Worm (Caenorhabditis elegans) whole organism, L4 larva: ENCODE results near the gene ugt-66.

Experiments used
- F26F4.8 ChIP-seq: fragments of 200-800 bp; sonication (Bioruptor generic); conservative IDR thresholded peaks from 2 replicates; pipeline ENCODE4 v1.3.6; 2022; ENCODE audit warnings: missing genetic modification characterization, missing compliant biosample characterization
- R02D3.7 ChIP-seq: fragments of 150-350 bp; sonication (generic microtip); optimal IDR thresholded peaks from 3 replicates; lab custom pipeline; 2014; ENCODE audit warnings: missing biosample characterization, missing genetic modification characterization
- T20F7.1 ChIP-seq: fragments of 200-800 bp; sonication (Bioruptor generic); optimal IDR thresholded peaks from 2 replicates; lab custom pipeline; 2018; ENCODE audit warnings: mild to moderate bottlenecking, missing genetic modification characterization, missing compliant biosample characterization
- T26A8.4 ChIP-seq: fragments of 200-800 bp; sonication (Bioruptor generic); IDR thresholded peaks from 2 replicates; pipeline ENCODE4 v1.3.6; 2022; ENCODE audit warnings: missing genetic modification characterization, missing compliant biosample characterization
- Y48G9A.11 ChIP-seq: fragments of 200-800 bp; sonication (Bioruptor generic); IDR thresholded peaks from 2 replicates; pipeline ENCODE4 v1.3.6; 2022; ENCODE audit warnings: missing genetic modification reagents, missing genetic modification characterization, missing compliant biosample characterization
- Y5F2A.4 ChIP-seq: fragments of 200-800 bp; sonication (Bioruptor generic); optimal IDR thresholded peaks from 2 replicates; lab custom pipeline; 2018; ENCODE audit warnings: mild to moderate bottlenecking, missing genetic modification characterization, missing compliant biosample characterization
- ZK546.5 ChIP-seq, 2 experiments: sonication (generic microtip); optimal IDR thresholded peaks; 2 replicates each; lab custom pipeline; 2017; ENCODE audit warnings: missing biosample characterization in 2 of 2, missing genetic modification characterization in 2 of 2
- ama-1 ChIP-seq: fragments of 150-350 bp; optimal IDR thresholded peaks from 2 replicates; lab custom pipeline; 2014; ENCODE audit warnings: inconsistent platforms, mixed read lengths
- arid-1 ChIP-seq: fragments of 200-800 bp; sonication (Bioruptor generic); conservative IDR thresholded peaks from 2 replicates; pipeline ENCODE4 v1.3.6; 2022; ENCODE audit warnings: missing genetic modification reagents, missing genetic modification characterization, missing compliant biosample characterization
- attf-4 ChIP-seq: sonication (generic microtip); optimal IDR thresholded peaks from 3 replicates; lab custom pipeline; 2017; ENCODE audit warnings: missing biosample characterization, missing genetic modification characterization
- ceh-20 ChIP-seq: fragments of 200-800 bp; sonication (Bioruptor generic); IDR thresholded peaks from 2 replicates; pipeline ENCODE4 v1.3.6; 2022; ENCODE audit warnings: missing genetic modification reagents, missing genetic modification characterization, missing compliant biosample characterization
- cey-2 ChIP-seq: sonication (generic microtip); optimal IDR thresholded peaks from 3 replicates; lab custom pipeline; 2017; ENCODE audit warnings: missing genetic modification characterization, mild to moderate bottlenecking, missing compliant biosample characterization, antibody characterized with exemption, borderline replicate concordance; ENCODE audit not compliant: insufficient read depth
- ctbp-1 ChIP-seq: fragments of 200-800 bp; sonication (Bioruptor generic); IDR thresholded peaks from 2 replicates; pipeline ENCODE4 v1.3.6; 2022; ENCODE audit warnings: missing genetic modification reagents, missing genetic modification characterization, missing compliant biosample characterization
- daf-12 ChIP-seq: fragments of 150-350 bp; optimal IDR thresholded peaks from 2 replicates; lab custom pipeline; 2014; ENCODE audit warnings: missing biosample characterization, missing genetic modification reagents, missing genetic modification characterization
- daf-16 ChIP-seq, 3 experiments: sonication (generic microtip); optimal IDR thresholded peaks; 2 replicates each; lab custom pipeline; 2016 to 2017; ENCODE audit warnings: missing genetic modification characterization in 3 of 3, missing genetic modification reagents in 3 of 3, mild to moderate bottlenecking in 2 of 3, missing compliant biosample characterization in 2 of 3, missing biosample characterization in 1 of 3, moderate library complexity in 1 of 3
- daf-19 ChIP-seq: fragments of 200-800 bp; sonication (Bioruptor generic); conservative IDR thresholded peaks from 2 replicates; pipeline ENCODE4 v1.3.6; 2022; ENCODE audit warnings: missing genetic modification characterization, missing compliant biosample characterization
- dmd-8 ChIP-seq: fragments of 200-800 bp; sonication (Bioruptor generic); IDR thresholded peaks from 2 replicates; pipeline ENCODE4 v1.3.6; 2022; ENCODE audit warnings: missing genetic modification characterization, missing compliant biosample characterization
- dmd-9 ChIP-seq: fragments of 200-800 bp; sonication (Bioruptor generic); IDR thresholded peaks from 2 replicates; pipeline ENCODE4 v1.3.6; 2022; ENCODE audit warnings: missing genetic modification reagents, missing genetic modification characterization, missing compliant biosample characterization
- dve-1 ChIP-seq: sonication (generic microtip); optimal IDR thresholded peaks from 2 replicates; lab custom pipeline; 2017; ENCODE audit warnings: antibody characterized with exemption, mild to moderate bottlenecking, missing genetic modification characterization, missing compliant biosample characterization; ENCODE audit not compliant: insufficient read depth
- egl-27 ChIP-seq: sonication (generic microtip); optimal IDR thresholded peaks from 3 replicates; lab custom pipeline; 2017; ENCODE audit warnings: missing biosample characterization, missing genetic modification reagents, missing genetic modification characterization
- fos-1 ChIP-seq: fragments of 150-350 bp; optimal IDR thresholded peaks from 2 replicates; lab custom pipeline; 2014; ENCODE audit warnings: missing biosample characterization, missing genetic modification characterization
- hif-1 ChIP-seq, 2 experiments: sonication (generic microtip); optimal IDR thresholded peaks; 2 replicates each; lab custom pipeline; 2016 to 2017; ENCODE audit warnings: missing compliant biosample characterization in 2 of 2, missing genetic modification characterization in 2 of 2, missing genetic modification reagents in 2 of 2, missing genotype in 2 of 2, mild to moderate bottlenecking in 1 of 2
- jun-1 ChIP-seq: fragments of 150-350 bp; optimal IDR thresholded peaks from 2 replicates; lab custom pipeline; 2014; ENCODE audit warnings: missing biosample characterization, missing genetic modification reagents, missing genetic modification characterization
- lim-7 ChIP-seq: fragments of 200-800 bp; sonication (Bioruptor generic); IDR thresholded peaks from 2 replicates; pipeline ENCODE4 v1.3.6; 2022; ENCODE audit warnings: missing genetic modification characterization, missing compliant biosample characterization
- lin-13 ChIP-seq: fragments of 150-350 bp; optimal IDR thresholded peaks from 2 replicates; lab custom pipeline; 2014; ENCODE audit warnings: missing biosample characterization, missing genetic modification reagents, missing genetic modification characterization
- lin-29 ChIP-seq: fragments of 200-800 bp; sonication (Bioruptor generic); IDR thresholded peaks from 2 replicates; pipeline ENCODE4 v1.3.6; 2022; ENCODE audit warnings: missing genetic modification reagents, missing genetic modification characterization, missing compliant biosample characterization
- lin-38 ChIP-seq: fragments of 200-800 bp; sonication (Bioruptor generic); IDR thresholded peaks from 2 replicates; pipeline ENCODE4 v1.3.6; 2022; ENCODE audit warnings: missing genetic modification reagents, missing genetic modification characterization, missing compliant biosample characterization
- lin-39 ChIP-seq: fragments of 150-350 bp; optimal IDR thresholded peaks from 2 replicates; lab custom pipeline; 2014; ENCODE audit warnings: missing biosample characterization, missing genetic modification reagents, missing genetic modification characterization
- lsy-2 ChIP-seq, 2 experiments: fragments of 150-350 bp in 1 of 2; sonication (generic microtip) in 1 of 2; optimal IDR thresholded peaks; 2 replicates each; lab custom pipeline; 2014 to 2017; ENCODE audit warnings: missing biosample characterization in 2 of 2, missing genetic modification characterization in 2 of 2
- mdt-29 ChIP-seq: fragments of 200-800 bp; sonication (Bioruptor generic); IDR thresholded peaks from 2 replicates; pipeline ENCODE4 v1.3.6; 2022; ENCODE audit warnings: missing genetic modification reagents, missing genetic modification characterization, missing compliant biosample characterization
- mep-1 ChIP-seq: fragments of 150-350 bp; sonication (generic microtip); optimal IDR thresholded peaks from 3 replicates; lab custom pipeline; 2014; ENCODE audit warnings: missing biosample characterization, missing genetic modification characterization
- mxl-2 ChIP-seq: fragments of 200-800 bp; sonication (Bioruptor generic); conservative IDR thresholded peaks from 2 replicates; pipeline ENCODE4 v1.3.6; 2022; ENCODE audit warnings: missing genetic modification reagents, missing genetic modification characterization, missing compliant biosample characterization
- nhr-10 ChIP-seq: fragments of 150-350 bp; optimal IDR thresholded peaks from 2 replicates; lab custom pipeline; 2014; ENCODE audit warnings: missing biosample characterization, missing genetic modification characterization
- nhr-111 ChIP-seq: fragments of 200-800 bp; sonication (Bioruptor generic); optimal IDR thresholded peaks from 2 replicates; lab custom pipeline; 2018; ENCODE audit warnings: mild to moderate bottlenecking, missing genetic modification characterization, missing compliant biosample characterization
- nhr-237 ChIP-seq: sonication (generic microtip); optimal IDR thresholded peaks from 2 replicates; lab custom pipeline; 2017; ENCODE audit warnings: missing biosample characterization, missing genetic modification characterization
- nhr-41 ChIP-seq: fragments of 200-800 bp; sonication (Bioruptor generic); IDR thresholded peaks from 2 replicates; pipeline ENCODE4 v1.3.6; 2022; ENCODE audit warnings: missing genetic modification reagents, missing genetic modification characterization, missing compliant biosample characterization
- nhr-42 ChIP-seq: fragments of 200-800 bp; sonication (Bioruptor generic); IDR thresholded peaks from 2 replicates; pipeline ENCODE4 v1.3.6; 2022; ENCODE audit warnings: missing genetic modification characterization, missing compliant biosample characterization
- nhr-6 ChIP-seq: fragments of 150-350 bp; optimal IDR thresholded peaks from 2 replicates; lab custom pipeline; 2014; ENCODE audit warnings: missing biosample characterization, missing genetic modification characterization
- nhr-77 ChIP-seq: fragments of 150-350 bp; optimal IDR thresholded peaks from 2 replicates; lab custom pipeline; 2014; ENCODE audit warnings: missing biosample characterization, missing genetic modification characterization
- php-3 ChIP-seq: fragments of 200-800 bp; sonication (Bioruptor generic); IDR thresholded peaks from 2 replicates; pipeline ENCODE4 v1.3.6; 2022; ENCODE audit warnings: missing genetic modification reagents, missing genetic modification characterization, missing compliant biosample characterization
- pqm-1 ChIP-seq: sonication (generic microtip); optimal IDR thresholded peaks from 2 replicates; lab custom pipeline; 2017; ENCODE audit warnings: missing biosample characterization, missing genetic modification characterization
- saeg-2 ChIP-seq: fragments of 200-800 bp; sonication (Bioruptor generic); IDR thresholded peaks from 2 replicates; pipeline ENCODE4 v1.3.6; 2022; ENCODE audit warnings: missing genetic modification reagents, missing genetic modification characterization, missing compliant biosample characterization
- sdz-12 ChIP-seq: fragments of 200-800 bp; sonication (Bioruptor generic); optimal IDR thresholded peaks from 2 replicates; lab custom pipeline; 2018; ENCODE audit warnings: mild to moderate bottlenecking, missing genetic modification characterization, missing compliant biosample characterization
- snpc-1.2 ChIP-seq: fragments of 200-800 bp; sonication (Bioruptor generic); IDR thresholded peaks from 2 replicates; pipeline ENCODE4 v1.3.6; 2022; ENCODE audit warnings: missing genetic modification reagents, missing genetic modification characterization, missing compliant biosample characterization
- snpc-4 ChIP-seq: fragments of 150-350 bp; optimal IDR thresholded peaks from 2 replicates; lab custom pipeline; 2014; ENCODE audit warnings: missing biosample characterization, missing genetic modification characterization
- spr-3 ChIP-seq: fragments of 200-800 bp; sonication (Bioruptor generic); optimal IDR thresholded peaks from 2 replicates; lab custom pipeline; 2018; ENCODE audit warnings: mild to moderate bottlenecking, missing genetic modification characterization, missing compliant biosample characterization
- tag-97 ChIP-seq: fragments of 200-800 bp; sonication (Bioruptor generic); IDR thresholded peaks from 2 replicates; pipeline ENCODE4 v1.3.6; 2022; ENCODE audit warnings: missing genetic modification characterization, missing compliant biosample characterization
- unc-130 ChIP-seq: sonication (generic microtip); optimal IDR thresholded peaks from 2 replicates; lab custom pipeline; 2016; ENCODE audit warnings: missing genetic modification reagents, missing genetic modification characterization, missing compliant biosample characterization
- unc-62 ChIP-seq, 3 experiments: fragments of 150-350 bp in 1 of 3; sonication (generic microtip); optimal IDR thresholded peaks in 2 of 3; peaks in 1 of 3; 1 replicate in 1 of 3; 2 replicates in 2 of 3; lab custom pipeline; 2014 to 2017; ENCODE audit warnings: missing biosample characterization in 3 of 3, missing genetic modification characterization in 3 of 3, missing genetic modification reagents in 3 of 3, missing genotype in 1 of 3
- vab-7 ChIP-seq: fragments of 200-800 bp; sonication (Bioruptor generic); IDR thresholded peaks from 2 replicates; pipeline ENCODE4 v1.3.6; 2022; ENCODE audit warnings: missing genetic modification reagents, missing genetic modification characterization, missing compliant biosample characterization

ugt-66 gene

DNA sequence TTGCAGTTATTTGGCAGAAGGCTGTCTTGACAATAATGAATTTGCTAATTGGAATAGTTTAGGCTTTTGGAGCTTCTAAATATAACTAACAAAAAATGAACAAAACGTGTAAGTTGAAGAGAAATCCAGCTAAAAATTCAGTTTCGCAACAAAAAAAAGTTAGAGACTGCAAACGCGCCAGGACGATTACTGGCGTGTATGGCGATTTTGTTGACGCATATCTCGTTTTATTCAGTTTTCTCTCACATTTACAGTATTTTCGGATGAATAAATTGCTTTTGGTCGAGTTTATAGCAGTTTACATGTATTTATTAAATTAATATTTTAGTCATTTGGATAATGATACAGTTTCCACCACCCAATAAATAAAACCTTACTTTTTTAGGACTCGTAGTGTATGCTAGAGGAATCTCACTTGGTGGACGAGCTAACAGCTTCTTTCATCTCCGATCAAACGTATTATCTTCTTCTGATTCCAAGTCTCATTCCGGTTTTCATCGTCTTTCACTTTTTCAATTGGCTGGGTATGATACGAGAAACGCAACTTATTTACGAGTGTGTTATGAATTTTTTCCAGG lies 21.3 kb downstream of the ugt-66 start, which contains the start of the genes abcf-3 and F42A10.5:
Gene abcf-3, plus strand, starts transcription at position 384 of the 578 bp plus-strand sequence.
Gene F42A10.5, minus strand, starts transcription at position 458 of the 578 bp plus-strand sequence.
- TF ChIP-seq pqm-1 (tag; lab: Kevin White, UChicago) (no peak), lsy-2 (tag; optimal IDR thresholded peaks at IDR 0.05; lab: Kevin White, UChicago) (peak in 1 of 2 experiments; percentile 84), snpc-1.2 (no peak), Y5F2A.4 (GFP tag; lab: Kevin White, UChicago) (no peak), vab-7 (GFP tag; lab: Robert Waterston, UW) (no peak), unc-130 (GFP tag; lab: Kevin White, UChicago) (no peak), hif-1 (tag; optimal IDR thresholded peaks at IDR 0.05; lab: Kevin White, UChicago) (peak in 1 of 2 experiments; percentile 65), ctbp-1 (GFP tag; lab: Robert Waterston, UW) (no peak), jun-1 (tag; lab: Kevin White, UChicago) (no peak), daf-19 (GFP tag; lab: Robert Waterston, UW) (no peak), saeg-2 (no peak), R02D3.7 (no peak), arid-1 (GFP tag; lab: Robert Waterston, UW) (no peak), tag-97 (GFP tag; lab: Robert Waterston, UW) (no peak), daf-12 (tag; lab: Kevin White, UChicago) (no peak), nhr-10 (tag; lab: Kevin White, UChicago) (no peak), lin-39 (tag; lab: Kevin White, UChicago) (no peak), nhr-41 (no peak), nhr-77 (peak; percentile 72), mxl-2 (no peak), lim-7 (GFP tag; lab: Robert Waterston, UW) (no peak), egl-27 (tag; lab: Kevin White, UChicago) (no peak), dmd-9 (GFP tag; lab: Robert Waterston, UW) (no peak), ama-1 (lab: Kevin White, UChicago) (no peak), unc-62 (GFP tag; optimal IDR thresholded peaks at IDR 0.05 in 1 of 2; lab: Kevin White, UChicago) (peak in 1 of 2 experiments; percentile 80), unc-62 (tag; optimal IDR thresholded peaks at IDR 0.05; lab: Kevin White, UChicago) (no peak), T26A8.4 (peak; percentile 29; the same call in 1 of the 2 replicates), fos-1 (no peak), T20F7.1 (peak; percentile 63), lin-29 (GFP tag; lab: Robert Waterston, UW) (no peak), spr-3 (GFP tag; lab: Kevin White, UChicago) (no peak), nhr-6 (tag; lab: Kevin White, UChicago) (no peak), snpc-4 (tag; lab: Kevin White, UChicago) (no peak), F26F4.8 (no peak), mep-1 (tag; lab: Kevin White, UChicago) (peak; percentile 71), mdt-29 (GFP tag; lab: Robert Waterston, UW) (no peak), attf-4 (tag; lab: Kevin White, UChicago) (no peak), nhr-42 (GFP tag; lab: Robert Waterston, UW) (no peak), lin-38 (GFP tag; lab: Robert Waterston, UW) (no peak; the same call in 1 of the 2 replicates), lin-13 (GFP tag; lab: Kevin White, UChicago) (peak; percentile 23), php-3 (GFP tag; lab: Robert Waterston, UW) (no peak), dmd-8 (GFP tag; lab: Robert Waterston, UW) (no peak), ceh-20 (GFP tag; lab: Robert Waterston, UW) (no peak), dve-1 (tag; lab: Kevin White, UChicago) (peak; percentile 72), sdz-12 (GFP tag; lab: Kevin White, UChicago) (no peak), cey-2 (tag; lab: Kevin White, UChicago) (no peak), Y48G9A.11 (GFP tag; lab: Robert Waterston, UW) (no peak), nhr-237 (no peak), ZK546.5 (tag; optimal IDR thresholded peaks at IDR 0.05; lab: Kevin White, UChicago) (no peak), daf-16 (GFP tag; optimal IDR thresholded peaks at IDR 0.05; lab: Kevin White, UChicago) (no peak), daf-16 (tag; optimal IDR thresholded peaks at IDR 0.05; lab: Kevin White, UChicago) (peak; percentile 22), nhr-111 (GFP tag; lab: Kevin White, UChicago) (no peak)
